Fruit fly (Drosophila melanogaster) whole organism, embryonic: ENCODE data around the gene Cyp18a1.

Experiments
- BEAF-32 ChIP-seq: fragments of 200-800 bp; sonication (Bioruptor generic); optimal IDR thresholded peaks from 3 replicates; lab custom pipeline; 2017; ENCODE audit warnings: missing biosample characterization, missing genetic modification characterization, mild to moderate bottlenecking, moderate library complexity, missing genetic modification reagents
- CG1024 ChIP-seq: fragments of 200-800 bp; sonication (Bioruptor generic); IDR thresholded peaks from 2 replicates; pipeline ENCODE4 v1.3.6; 2022; ENCODE audit warnings: missing biosample characterization, missing genetic modification characterization
- CG10274 ChIP-seq: fragments of 200-800 bp; sonication (Bioruptor generic); optimal IDR thresholded peaks from 3 replicates; lab custom pipeline; 2017; ENCODE audit warnings: missing biosample characterization, mild to moderate bottlenecking, missing genetic modification characterization
- CG11560 ChIP-seq: fragments of 200-800 bp; sonication (Bioruptor generic); IDR thresholded peaks from 3 replicates; pipeline ENCODE4 v1.3.6; 2022; ENCODE audit warnings: missing biosample characterization, missing genetic modification characterization
- CG11695 ChIP-seq: fragments of 200-800 bp; sonication (Bioruptor generic); IDR thresholded peaks from 3 replicates; pipeline ENCODE4 v1.3.6; 2022; ENCODE audit warnings: missing biosample characterization, missing genetic modification characterization
- CG14014 ChIP-seq: fragments of 200-800 bp; sonication (Bioruptor generic); IDR thresholded peaks from 2 replicates; pipeline ENCODE4 v1.3.6; 2022; ENCODE audit warnings: missing biosample characterization, missing genetic modification characterization
- CG14710 ChIP-seq: fragments of 200-800 bp; sonication (Bioruptor generic); optimal IDR thresholded peaks from 3 replicates; lab custom pipeline; 2019; ENCODE audit warnings: missing biosample characterization, mild to moderate bottlenecking, missing genetic modification characterization, moderate library complexity
- CG15514 ChIP-seq: fragments of 200-800 bp; sonication (Bioruptor generic); optimal IDR thresholded peaks from 3 replicates; lab custom pipeline; 2017; ENCODE audit warnings: missing biosample characterization, missing genetic modification characterization, mild to moderate bottlenecking, moderate library complexity, missing genetic modification reagents
- CG17328 ChIP-seq: fragments of 200-800 bp; sonication (Bioruptor generic); IDR thresholded peaks from 2 replicates; pipeline ENCODE4 v1.3.6; 2022; ENCODE audit warnings: missing biosample characterization, missing genetic modification characterization
- CG17829 ChIP-seq: fragments of 200-800 bp; optimal IDR thresholded peaks from 2 replicates; lab custom pipeline; 2019; ENCODE audit warnings: missing biosample characterization, mild to moderate bottlenecking, missing genetic modification characterization, moderate library complexity
- CG18619 ChIP-seq: fragments of 200-800 bp; sonication (Bioruptor generic); optimal IDR thresholded peaks from 3 replicates; lab custom pipeline; 2017; ENCODE audit warnings: missing biosample characterization, mild to moderate bottlenecking, missing genetic modification characterization
- CG2116 ChIP-seq: fragments of 200-800 bp; sonication (Bioruptor generic); optimal IDR thresholded peaks from 3 replicates; lab custom pipeline; 2018; ENCODE audit warnings: missing biosample characterization, mild to moderate bottlenecking, missing genetic modification characterization
- CG34224 ChIP-seq: fragments of 200-800 bp; sonication (Bioruptor generic); IDR thresholded peaks from 3 replicates; pipeline ENCODE4 v1.3.6; 2022; ENCODE audit warnings: missing biosample characterization, missing genetic modification characterization; ENCODE audit not compliant: partially characterized antibody
- CG4617 ChIP-seq: fragments of 200-800 bp; sonication (Bioruptor generic); optimal IDR thresholded peaks from 3 replicates; lab custom pipeline; 2016; ENCODE audit warnings: missing biosample characterization, missing genetic modification characterization, borderline replicate concordance
- CG6791 ChIP-seq: fragments of 200-800 bp; sonication (Bioruptor generic); IDR thresholded peaks from 3 replicates; pipeline ENCODE4 v1.3.6; 2022; ENCODE audit warnings: missing biosample characterization, missing genetic modification characterization; ENCODE audit not compliant: partially characterized antibody
- CG8765 ChIP-seq: fragments of 200-800 bp; sonication (Bioruptor generic); IDR thresholded peaks from 2 replicates; pipeline ENCODE4 v1.3.6; 2022; ENCODE audit warnings: missing biosample characterization, missing genetic modification characterization
- CHES-1-like ChIP-seq: fragments of 200-800 bp; sonication (Bioruptor generic); optimal IDR thresholded peaks from 2 replicates; lab custom pipeline; 2016; ENCODE audit warnings: missing biosample characterization, missing genetic modification characterization
- CTCF ChIP-seq: fragments of 200-800 bp; sonication (Bioruptor generic); optimal IDR thresholded peaks from 2 replicates; lab custom pipeline; 2017; ENCODE audit warnings: missing biosample characterization, mild to moderate bottlenecking, missing genetic modification characterization, moderate library complexity
- CkIIα-i1 ChIP-seq: fragments of 200-800 bp; sonication (Bioruptor generic); IDR thresholded peaks from 2 replicates; pipeline ENCODE4 v1.3.6; 2022; ENCODE audit warnings: missing biosample characterization, missing genetic modification characterization
- Dip2 ChIP-seq: fragments of 200-800 bp; sonication (Bioruptor generic); IDR thresholded peaks from 2 replicates; pipeline ENCODE4 v1.3.6; 2022; ENCODE audit warnings: missing biosample characterization, missing genetic modification characterization
- Dll ChIP-seq: fragments of 200-800 bp; sonication (Bioruptor generic); IDR thresholded peaks from 4 replicates; pipeline ENCODE4 v1.3.6; 2022; ENCODE audit warnings: missing biosample characterization, missing genetic modification characterization; ENCODE audit not compliant: partially characterized antibody
- Doc3 ChIP-seq: fragments of 200-800 bp; sonication (Bioruptor generic); IDR thresholded peaks from 3 replicates; pipeline ENCODE4 v1.3.6; 2022; ENCODE audit warnings: missing biosample characterization, missing genetic modification characterization; ENCODE audit not compliant: partially characterized antibody
- Eip74EF ChIP-seq, 2 experiments: fragments of 200-800 bp in 1 of 2; fragments of >200 bp in 1 of 2; sonication (Bioruptor generic) in 1 of 2; optimal IDR thresholded peaks; 2 replicates each; lab custom pipeline; 2017 to 2019; ENCODE audit warnings: missing biosample characterization in 2 of 2, missing genetic modification characterization in 2 of 2, mild to moderate bottlenecking in 1 of 2, moderate library complexity in 1 of 2
- Ets65A ChIP-seq: fragments of 200-800 bp; sonication (Bioruptor generic); peaks from one replicate; lab custom pipeline; 2016; ENCODE audit warnings: missing biosample characterization, missing genetic modification characterization
- HLHmδ ChIP-seq: fragments of 200-800 bp; sonication (Bioruptor generic); optimal IDR thresholded peaks from 2 replicates; lab custom pipeline; 2018; ENCODE audit warnings: missing biosample characterization, mild to moderate bottlenecking, missing genetic modification characterization, moderate library complexity
- MESR4 ChIP-seq: fragments of 200-800 bp; sonication (Bioruptor generic); optimal IDR thresholded peaks from 2 replicates; lab custom pipeline; 2018; ENCODE audit warnings: missing biosample characterization, mild to moderate bottlenecking, missing genetic modification characterization, moderate library complexity
- Med ChIP-seq: fragments of 200-800 bp; sonication (Bioruptor generic); peaks from one replicate; lab custom pipeline; 2016; ENCODE audit warnings: missing biosample characterization, missing genetic modification characterization, mild to moderate bottlenecking, inconsistent platforms, moderate library complexity
- PHDP ChIP-seq: fragments of 200-800 bp; sonication (Bioruptor generic); optimal IDR thresholded peaks from 3 replicates; lab custom pipeline; 2018; ENCODE audit warnings: missing biosample characterization, mild to moderate bottlenecking, missing genetic modification characterization, moderate library complexity
- Sin3A ChIP-seq: fragments of >200 bp; optimal IDR thresholded peaks from 2 replicates; lab custom pipeline; 2018
- Xbp1 ChIP-seq: fragments of 200-800 bp; sonication (Bioruptor generic); optimal IDR thresholded peaks from 3 replicates; lab custom pipeline; 2016; ENCODE audit warnings: missing biosample characterization, mild to moderate bottlenecking, missing genetic modification characterization
- al ChIP-seq: fragments of 200-800 bp; sonication (Bioruptor generic); IDR thresholded peaks from 2 replicates; pipeline ENCODE4 v1.3.6; 2022; ENCODE audit warnings: missing biosample characterization, missing genetic modification characterization
- bbx ChIP-seq: fragments of 200-800 bp; sonication (Bioruptor generic); IDR thresholded peaks from 2 replicates; pipeline ENCODE4 v1.3.6; 2022; ENCODE audit warnings: missing biosample characterization, missing genetic modification characterization; ENCODE audit not compliant: partially characterized antibody
- crc ChIP-seq: fragments of 200-800 bp; sonication (Bioruptor generic); optimal IDR thresholded peaks from 2 replicates; lab custom pipeline; 2016; ENCODE audit warnings: missing biosample characterization, missing genetic modification characterization
- crp ChIP-seq, 2 experiments: fragments of 200-800 bp; sonication (Bioruptor generic); optimal IDR thresholded peaks; 2 replicates in 1 of 2; 3 replicates in 1 of 2; lab custom pipeline; 2017; ENCODE audit warnings: missing biosample characterization in 2 of 2, missing genetic modification characterization in 2 of 2, mild to moderate bottlenecking in 1 of 2, moderate library complexity in 1 of 2
- dysf ChIP-seq: fragments of 200-800 bp; sonication (Bioruptor generic); IDR thresholded peaks from 3 replicates; pipeline ENCODE4 v1.3.6; 2022; ENCODE audit warnings: missing biosample characterization, missing genetic modification characterization
- gro ChIP-seq: fragments of 200-800 bp; sonication (Bioruptor generic); optimal IDR thresholded peaks from 2 replicates; lab custom pipeline; 2016; ENCODE audit warnings: missing biosample characterization, missing genetic modification characterization
- hth ChIP-seq: fragments of >200 bp; optimal IDR thresholded peaks from 2 replicates; lab custom pipeline; 2017; ENCODE audit warnings: inconsistent platforms
- inv ChIP-seq: fragments of 200-800 bp; sonication (Bioruptor generic); IDR thresholded peaks from 2 replicates; pipeline ENCODE4 v1.3.6; 2022; ENCODE audit warnings: missing biosample characterization, missing genetic modification characterization; ENCODE audit not compliant: partially characterized antibody
- jumu ChIP-seq: fragments of 200-800 bp; sonication (Bioruptor generic); optimal IDR thresholded peaks from 3 replicates; lab custom pipeline; 2016; ENCODE audit warnings: missing biosample characterization, missing genetic modification characterization
- knrl ChIP-seq: fragments of 200-800 bp; sonication (Bioruptor generic); IDR thresholded peaks from 3 replicates; pipeline ENCODE4 v1.3.6; 2022; ENCODE audit warnings: missing biosample characterization, missing genetic modification characterization; ENCODE audit not compliant: partially characterized antibody
- pan ChIP-seq, 4 experiments: fragments of >200 bp in 3 of 4; fragments of 200-800 bp in 1 of 4; sonication (Bioruptor generic) in 1 of 4; optimal IDR thresholded peaks in 3 of 4; IDR thresholded peaks in 1 of 4; 2 replicates each; pipeline versions ENCODE4 v1.3.6 to Lab custom; 2017 to 2022; ENCODE audit warnings: missing biosample characterization in 2 of 4, missing genetic modification characterization in 2 of 4, mixed read lengths in 1 of 4
- pb ChIP-seq: fragments of 200-800 bp; sonication (Bioruptor generic); optimal IDR thresholded peaks from 3 replicates; lab custom pipeline; 2016; ENCODE audit warnings: missing biosample characterization, missing genetic modification characterization
- phol ChIP-seq: fragments of 200-800 bp; sonication (Bioruptor generic); optimal IDR thresholded peaks from 3 replicates; lab custom pipeline; 2018; ENCODE audit warnings: missing biosample characterization, mild to moderate bottlenecking, missing genetic modification characterization, moderate library complexity
- pzg ChIP-seq: fragments of 200-800 bp; sonication (Bioruptor generic); optimal IDR thresholded peaks from 3 replicates; lab custom pipeline; 2018; ENCODE audit warnings: missing biosample characterization, mild to moderate bottlenecking, missing genetic modification characterization, moderate library complexity
- schlank ChIP-seq: fragments of 200-800 bp; sonication (Bioruptor generic); optimal IDR thresholded peaks from 2 replicates; lab custom pipeline; 2018; ENCODE audit warnings: missing biosample characterization, mild to moderate bottlenecking, missing genetic modification characterization
- ssp ChIP-seq: fragments of 200-800 bp; sonication (Bioruptor generic); IDR thresholded peaks from 2 replicates; pipeline ENCODE4 v1.3.6; 2022; ENCODE audit warnings: missing biosample characterization, missing genetic modification characterization
- stwl ChIP-seq: fragments of 200-800 bp; sonication (Bioruptor generic); optimal IDR thresholded peaks from 3 replicates; lab custom pipeline; 2018; ENCODE audit warnings: missing biosample characterization, mild to moderate bottlenecking, missing genetic modification characterization, moderate library complexity
- trem ChIP-seq: fragments of 200-800 bp; optimal IDR thresholded peaks from 3 replicates; lab custom pipeline; 2019; ENCODE audit warnings: missing biosample characterization, mild to moderate bottlenecking, missing genetic modification characterization, moderate library complexity
- unc-4 ChIP-seq: fragments of 200-800 bp; sonication (Bioruptor generic); IDR thresholded peaks from 2 replicates; pipeline ENCODE4 v1.3.6; 2022; ENCODE audit warnings: missing biosample characterization, missing genetic modification characterization; ENCODE audit not compliant: partially characterized antibody
- wor ChIP-seq: fragments of 200-800 bp; sonication (Bioruptor generic); IDR thresholded peaks from 2 replicates; pipeline ENCODE4 v1.3.6; 2022; ENCODE audit warnings: missing biosample characterization, missing genetic modification characterization
- yki ChIP-seq: fragments of >200 bp; optimal IDR thresholded peaks from 3 replicates; lab custom pipeline; 2018

Cyp18a1 gene

DNA sequence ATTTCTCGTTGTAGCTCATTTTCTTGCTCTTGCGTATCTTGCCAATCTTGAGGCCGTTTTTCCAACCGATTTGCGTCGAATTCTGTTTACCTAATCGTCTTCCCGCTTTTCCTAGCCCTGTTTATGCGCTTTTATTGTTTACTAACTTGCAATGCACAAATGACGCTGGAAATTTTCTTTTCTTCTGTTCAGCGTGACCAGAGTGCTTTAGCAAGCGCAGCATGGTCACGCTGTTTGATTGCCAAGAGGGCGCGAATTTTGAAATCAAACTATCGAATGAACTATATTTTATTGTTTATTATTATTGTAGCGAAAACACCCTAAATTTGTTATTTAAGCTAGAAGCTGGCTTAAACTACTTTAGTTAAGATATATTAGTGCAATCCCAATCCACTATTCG is 42.6 kb downstream of the Cyp18a1 start, which contains the start of gene Hou (continued):
- TF ChIP-seq bbx (peak; percentile 57), Doc3 (GFP tag; lab: Robert Waterston, UW) (peak; percentile 29; the same call in 1 of the 3 replicates), CG18619 (no peak), Dll (GFP tag; lab: Robert Waterston, UW) (peak; percentile 63; the same call in 2 of the 4 replicates), stwl (peak; percentile 49), Sin3A (lab: Kevin White, UChicago) (peak; percentile 21), CG10274 (GFP tag; lab: Kevin White, UChicago) (no peak), CG4617 (GFP tag; lab: Kevin White, UChicago) (peak; percentile 72), CG14710 (tag; lab: Kevin White, UChicago) (peak; percentile 34), CG17829 (tag; lab: Kevin White, UChicago) (peak; percentile 4), inv (peak; percentile 37; the same call in 1 of the 2 replicates), Eip74EF (GFP tag; optimal IDR thresholded peaks at IDR 0.05; lab: Kevin White, UChicago) (no peak), pzg (peak; percentile 71), CG14014 (GFP tag; lab: Robert Waterston, UW) (no peak), unc-4 (peak; percentile 66), pb (GFP tag; lab: Kevin White, UChicago) (no peak), crp (GFP tag; optimal IDR thresholded peaks at IDR 0.05; lab: Kevin White, UChicago) (peak in 1 of 2 experiments; percentile 6), CG1024 (GFP tag; lab: Robert Waterston, UW) (no peak), CG2116 (peak; percentile 22), phol (tag; lab: Kevin White, UChicago) (peak; percentile 7), CG34224 (GFP tag; lab: Robert Waterston, UW) (peak; percentile 43; the same call in 1 of the 3 replicates), CG11695 (GFP tag; lab: Robert Waterston, UW) (no peak), CG6791 (peak; percentile 53; the same call in 1 of the 3 replicates), BEAF-32 (GFP tag; lab: Kevin White, UChicago) (peak; percentile 74), HLHmδ (GFP tag; lab: Kevin White, UChicago) (no peak), CG8765 (GFP tag; lab: Robert Waterston, UW) (no peak), Dip2 (GFP tag; lab: Robert Waterston, UW) (no peak), dysf (no peak), knrl (GFP tag; lab: Robert Waterston, UW) (peak; percentile 49; the same call in 1 of the 3 replicates), CG15514 (peak; percentile 53), crc (GFP tag; lab: Kevin White, UChicago) (no peak), trem (tag; lab: Kevin White, UChicago) (peak; percentile 17), CHES-1-like (peak; percentile 11)

DNA sequence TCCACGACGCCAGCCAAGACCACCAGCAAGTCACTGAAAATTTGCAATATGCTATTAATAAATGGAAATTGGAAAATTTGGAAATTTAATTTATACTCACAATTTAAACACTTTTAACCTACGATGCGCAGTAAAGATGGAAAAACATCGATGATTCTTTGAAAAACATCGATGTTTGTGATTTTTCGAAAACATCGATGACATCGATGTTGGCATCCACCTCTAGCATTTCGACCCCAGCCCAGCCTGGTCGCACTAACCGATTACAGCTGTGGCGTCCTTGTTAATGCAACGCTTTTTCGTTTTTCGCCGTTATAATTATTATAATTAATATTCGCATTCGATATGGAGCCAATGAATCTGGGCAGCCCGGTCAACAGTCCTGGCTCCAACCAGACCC is 44.9 kb downstream of the Cyp18a1 start, which contains the start of gene Nup35:
Nup35 (plus strand) TSS at position 222 of the 400 bp plus-strand sequence.
- TF ChIP-seq CG11560 (tag; lab: Robert Waterston, UW): no peak
- no peak for TF ChIP-seq schlank (tag; lab: Kevin White, UChicago)
- TF ChIP-seq al (GFP tag; lab: Robert Waterston, UW): 0 out of 2 replicates have a peak, but pooled peaks have one; percentile 10
- TF ChIP-seq inv: peak; percentile 62
- no peak for TF ChIP-seq wor (GFP tag; lab: Robert Waterston, UW)
- TF ChIP-seq CTCF (GFP tag; lab: Kevin White, UChicago): no peak
- TF ChIP-seq MESR4: peak; percentile 48
- TF ChIP-seq Xbp1 (GFP tag; lab: Kevin White, UChicago): no peak
- peak; percentile 81 for TF ChIP-seq BEAF-32 (GFP tag; lab: Kevin White, UChicago)
- no peak for TF ChIP-seq PHDP (tag; lab: Kevin White, UChicago)
- TF ChIP-seq ssp (GFP tag; lab: Robert Waterston, UW): no peak
- peak; percentile 70 for TF ChIP-seq Ets65A (GFP tag; lab: Kevin White, UChicago)
- TF ChIP-seq Med: peak; percentile 49
- TF ChIP-seq gro: no peak
- no peak for TF ChIP-seq jumu (GFP tag; lab: Kevin White, UChicago)
- TF ChIP-seq CkIIα-i1 (GFP tag; lab: Robert Waterston, UW): peak; percentile 72
- no peak for TF ChIP-seq CG17328
- TF ChIP-seq yki: no peak
- TF ChIP-seq hth (lab: Kevin White, UChicago): no peak
- no peak for TF ChIP-seq pan (optimal IDR thresholded peaks at IDR 0.05; lab: Kevin White, UChicago)
- TF ChIP-seq pan (GFP tag; optimal IDR thresholded peaks at IDR 0.05 in 1 of 2, IDR thresholded peaks at IDR 0.05 in 1 of 2): no peak
- no peak for TF ChIP-seq dysf
